Worm (Caenorhabditis elegans) whole organism, early embryonic: ENCODE data around the gene hpo-18.
A peak's percentile ranks its signal among the peaks of the same experiment; 100 is the strongest.

Source experiments
- B0310.2 ChIP-seq: sonication (generic microtip); optimal IDR thresholded peaks from 2 replicates; lab custom pipeline; 2016; ENCODE audit warnings: mild to moderate bottlenecking, missing genetic modification characterization, missing compliant biosample characterization
- F13C5.2 ChIP-seq: sonication (generic microtip); optimal IDR thresholded peaks from 2 replicates; lab custom pipeline; 2017; ENCODE audit warnings: mild to moderate bottlenecking, missing genetic modification characterization, inconsistent platforms, missing compliant biosample characterization
- aly-1 ChIP-seq: sonication (generic microtip); optimal IDR thresholded peaks from 2 replicates; lab custom pipeline; 2016; ENCODE audit warnings: missing genetic modification characterization, missing compliant biosample characterization
- ama-1 ChIP-seq: fragments of 150-350 bp; optimal IDR thresholded peaks from 2 replicates; lab custom pipeline; 2014
- ceh-13 ChIP-seq: fragments of 200-800 bp; sonication (Bioruptor generic); optimal IDR thresholded peaks from 2 replicates; lab custom pipeline; 2018; ENCODE audit warnings: mild to moderate bottlenecking, missing genetic modification characterization, missing compliant biosample characterization
- ceh-36 ChIP-seq: sonication (generic microtip); optimal IDR thresholded peaks from 2 replicates; lab custom pipeline; 2016; ENCODE audit warnings: missing genetic modification characterization, inconsistent platforms, missing compliant biosample characterization
- ets-7 ChIP-seq: sonication (generic microtip); optimal IDR thresholded peaks from 2 replicates; lab custom pipeline; 2016; ENCODE audit warnings: missing genotype, missing genetic modification characterization, missing compliant biosample characterization
- flt-1 ChIP-seq: fragments of 200-800 bp; sonication (Bioruptor generic); IDR thresholded peaks from 2 replicates; pipeline ENCODE4 v1.3.6; 2022; ENCODE audit warnings: missing genetic modification characterization, missing compliant biosample characterization
- hmbx-1 ChIP-seq: sonication (generic microtip); optimal IDR thresholded peaks from 2 replicates; lab custom pipeline; 2016; ENCODE audit warnings: mild to moderate bottlenecking, missing genetic modification characterization, missing compliant biosample characterization
- hmg-4 ChIP-seq: fragments of 200-800 bp; sonication (Bioruptor generic); optimal IDR thresholded peaks from 2 replicates; lab custom pipeline; 2018; ENCODE audit warnings: mild to moderate bottlenecking, missing genetic modification characterization, missing compliant biosample characterization
- hnd-1 ChIP-seq: sonication (generic microtip); optimal IDR thresholded peaks from 2 replicates; lab custom pipeline; 2016; ENCODE audit warnings: missing genetic modification characterization, missing compliant biosample characterization
- pes-1 ChIP-seq: fragments of 200-800 bp; sonication (Bioruptor generic); IDR thresholded peaks from 2 replicates; pipeline ENCODE4 v1.3.6; 2022; ENCODE audit warnings: missing genetic modification reagents, missing genetic modification characterization, missing compliant biosample characterization
- scrt-1 ChIP-seq: fragments of 200-800 bp; sonication (Bioruptor generic); IDR thresholded peaks from 2 replicates; pipeline ENCODE4 v1.3.6; 2022; ENCODE audit warnings: missing genetic modification characterization, missing compliant biosample characterization
- sea-1 ChIP-seq: fragments of 200-800 bp; sonication (Bioruptor generic); conservative IDR thresholded peaks from 2 replicates; pipeline ENCODE4 v1.3.6; 2022; ENCODE audit warnings: missing genetic modification characterization, missing compliant biosample characterization
- tbx-11 ChIP-seq: fragments of 200-800 bp; sonication (Bioruptor generic); IDR thresholded peaks from 2 replicates; pipeline ENCODE4 v1.3.6; 2022; ENCODE audit warnings: missing genetic modification characterization, missing compliant biosample characterization
- tbx-37 ChIP-seq: fragments of 200-800 bp; sonication (Bioruptor generic); conservative IDR thresholded peaks from 2 replicates; pipeline ENCODE4 v1.3.6; 2022; ENCODE audit warnings: missing genetic modification reagents, missing genetic modification characterization, missing compliant biosample characterization
- tra-4 ChIP-seq: sonication (generic microtip); optimal IDR thresholded peaks from 2 replicates; lab custom pipeline; 2017; ENCODE audit warnings: missing genetic modification characterization, missing compliant biosample characterization

The hpo-18 gene

ce11 chrV:4325415-4325814 lies 20.8 kb downstream of the hpo-18 start, which contains the start of gene nhr-125:
TSS of gene nhr-125 (minus strand) at chrV:4325515.
- TF ChIP-seq B0310.2 (no peak), tbx-11 (no peak), hmbx-1 (tag; lab: Kevin White, UChicago) (no peak)

ce11 chrV:4322706-4323105 lies 23.5 kb downstream of the hpo-18 start, which contains the start of gene R02D1.2:
TSS of gene R02D1.2 (minus strand) at chrV:4322806.
- no peak for TF ChIP-seq aly-1 (tag; lab: Kevin White, UChicago)
- no peak for TF ChIP-seq scrt-1
- no peak for TF ChIP-seq F13C5.2 (tag; lab: Kevin White, UChicago)
- TF ChIP-seq sea-1 (GFP tag; lab: Robert Waterston, UW): no peak
- TF ChIP-seq hmg-4 (GFP tag; lab: Kevin White, UChicago): no peak
- TF ChIP-seq hmbx-1 (tag; lab: Kevin White, UChicago): no peak
- no peak for TF ChIP-seq tbx-11
- no peak for TF ChIP-seq tbx-37 (GFP tag; lab: Robert Waterston, UW)
- no peak for TF ChIP-seq ets-7 (tag; lab: Kevin White, UChicago)
- no peak for TF ChIP-seq hnd-1 (tag; lab: Kevin White, UChicago)
- no peak for TF ChIP-seq pes-1 (GFP tag; lab: Robert Waterston, UW)
- no peak for TF ChIP-seq tra-4 (tag; lab: Kevin White, UChicago)
- TF ChIP-seq ceh-13 (GFP tag; lab: Kevin White, UChicago): no peak
- TF ChIP-seq flt-1 (GFP tag; lab: Robert Waterston, UW): no peak

ce11 chrV:4319867-4320266 lies 26.4 kb downstream of the hpo-18 start, which contains the start of gene ZC132.9:
TSS of gene ZC132.9 (minus strand) at chrV:4319967.
- TF ChIP-seq hnd-1 (tag; lab: Kevin White, UChicago) (no peak), tbx-37 (GFP tag; lab: Robert Waterston, UW) (no peak), tbx-11 (no peak), F13C5.2 (tag; lab: Kevin White, UChicago) (no peak), ceh-36 (tag; lab: Kevin White, UChicago) (no peak), pes-1 (GFP tag; lab: Robert Waterston, UW) (no peak), ceh-13 (GFP tag; lab: Kevin White, UChicago) (no peak), ets-7 (tag; lab: Kevin White, UChicago) (no peak), flt-1 (GFP tag; lab: Robert Waterston, UW) (no peak), scrt-1 (no peak), hmbx-1 (tag; lab: Kevin White, UChicago) (no peak), hmg-4 (GFP tag; lab: Kevin White, UChicago) (no peak), tra-4 (tag; lab: Kevin White, UChicago) (no peak), ama-1 (lab: Kevin White, UChicago) (no peak), aly-1 (tag; lab: Kevin White, UChicago) (no peak), sea-1 (GFP tag; lab: Robert Waterston, UW) (no peak), B0310.2 (no peak)

ce11 chrV:4315057-4315456 lies 31.2 kb downstream of the hpo-18 start, which contains the start of gene srh-192:
TSS of gene srh-192 (minus strand) at chrV:4315157.
- TF ChIP-seq B0310.2 (no peak), F13C5.2 (tag; lab: Kevin White, UChicago) (no peak), sea-1 (GFP tag; lab: Robert Waterston, UW) (no peak), flt-1 (GFP tag; lab: Robert Waterston, UW) (no peak), pes-1 (GFP tag; lab: Robert Waterston, UW) (no peak), tra-4 (tag; lab: Kevin White, UChicago) (no peak), tbx-11 (no peak), tbx-37 (GFP tag; lab: Robert Waterston, UW) (no peak), ama-1 (lab: Kevin White, UChicago) (no peak), ceh-13 (GFP tag; lab: Kevin White, UChicago) (no peak), hmg-4 (GFP tag; lab: Kevin White, UChicago) (no peak), scrt-1 (no peak), aly-1 (tag; lab: Kevin White, UChicago) (no peak), hmbx-1 (tag; lab: Kevin White, UChicago) (no peak), ets-7 (tag; lab: Kevin White, UChicago) (no peak), ceh-36 (tag; lab: Kevin White, UChicago) (no peak)

ce11 chrV:4310414-4310813 lies 35.8 kb downstream of the hpo-18 start:
- TF ChIP-seq scrt-1 (peak; percentile 46; the same call in 1 of the 2 replicates), pes-1 (GFP tag; lab: Robert Waterston, UW) (peak; percentile 68), flt-1 (GFP tag; lab: Robert Waterston, UW) (peak; percentile 23; the same call in 1 of the 2 replicates), sea-1 (GFP tag; lab: Robert Waterston, UW) (0 out of 2 replicates have a peak, but pooled peaks have one; percentile 35)

ce11 chrV:4304240-4304639 lies 42.0 kb downstream of the hpo-18 start:
- no peak for TF ChIP-seq flt-1 (GFP tag; lab: Robert Waterston, UW)
- TF ChIP-seq hmbx-1 (tag; lab: Kevin White, UChicago): no peak
- no peak for TF ChIP-seq tra-4 (tag; lab: Kevin White, UChicago)
- TF ChIP-seq B0310.2: no peak
- TF ChIP-seq scrt-1: no peak
- TF ChIP-seq ama-1 (lab: Kevin White, UChicago): no peak
- TF ChIP-seq hmg-4 (GFP tag; lab: Kevin White, UChicago): no peak
- no peak for TF ChIP-seq hnd-1 (tag; lab: Kevin White, UChicago)
- TF ChIP-seq sea-1 (GFP tag; lab: Robert Waterston, UW): no peak

- TF ChIP-seq ceh-13 (GFP tag; lab: Kevin White, UChicago) (no peak), flt-1 (GFP tag; lab: Robert Waterston, UW) (no peak), ceh-36 (tag; lab: Kevin White, UChicago) (no peak), hnd-1 (tag; lab: Kevin White, UChicago) (no peak), sea-1 (GFP tag; lab: Robert Waterston, UW) (no peak), tra-4 (tag; lab: Kevin White, UChicago) (no peak), ets-7 (tag; lab: Kevin White, UChicago) (no peak), pes-1 (GFP tag; lab: Robert Waterston, UW) (no peak), hmg-4 (GFP tag; lab: Kevin White, UChicago) (no peak)
Observed at ce11 chrV:4303793-4304192, 42.4 kb downstream of the hpo-18 start.
